Worm (Caenorhabditis elegans): ENCODE measurements around the gene C10C6.13.

C10C6.13 gene

ce11 chrIV:11489077-11489476 lies 19.5 kb upstream of the C10C6.13 start:
- TF ChIP-seq elt-1 (tag; optimal IDR thresholded peaks at IDR 0.05) (no peak), mdl-1 (tag; optimal IDR thresholded peaks at IDR 0.05) (no peak), nhr-23 (tag; optimal IDR thresholded peaks at IDR 0.05) (no peak), fos-1 (tag; optimal IDR thresholded peaks at IDR 0.05) (peak; percentile 73), egl-27 (tag; optimal IDR thresholded peaks at IDR 0.05) (no peak)

DNA sequence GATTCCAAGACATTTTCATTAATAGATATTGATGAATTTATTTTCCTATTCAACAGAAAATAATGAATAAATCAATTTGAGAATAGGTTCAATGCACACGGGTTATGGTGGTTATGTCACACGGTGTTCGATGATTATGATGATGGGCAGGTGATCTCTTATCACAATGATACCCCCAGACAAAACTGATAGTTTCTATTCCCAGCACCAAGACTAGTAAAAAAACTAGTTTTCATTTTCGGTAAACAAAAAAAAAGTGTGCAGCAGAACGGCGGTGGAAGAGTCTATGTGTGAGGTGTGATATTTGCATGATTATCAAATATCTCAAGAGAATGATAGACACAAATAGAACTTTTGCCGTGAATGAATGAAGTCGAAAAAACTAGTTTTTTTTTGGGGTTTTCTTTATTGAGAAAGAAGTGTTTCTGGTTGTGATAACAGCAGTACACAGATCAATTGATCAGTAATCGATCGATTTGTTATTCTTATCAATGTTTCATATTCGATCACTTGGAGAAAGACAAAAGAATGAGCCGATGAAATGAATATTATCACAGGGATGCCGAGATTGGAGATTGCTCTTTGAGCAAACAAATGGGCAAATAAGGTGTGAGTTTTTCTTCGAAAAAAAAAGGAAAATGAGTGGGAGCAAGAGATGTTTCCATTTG lies 18.5 kb upstream of the C10C6.13 start:
- TF ChIP-seq ztf-11 (tag; optimal IDR thresholded peaks at IDR 0.05) (no peak), sma-9 (GFP tag; optimal IDR thresholded peaks at IDR 0.05) (peak; percentile 3), sma-9 (tag; optimal IDR thresholded peaks at IDR 0.05) (no peak)

DNA sequence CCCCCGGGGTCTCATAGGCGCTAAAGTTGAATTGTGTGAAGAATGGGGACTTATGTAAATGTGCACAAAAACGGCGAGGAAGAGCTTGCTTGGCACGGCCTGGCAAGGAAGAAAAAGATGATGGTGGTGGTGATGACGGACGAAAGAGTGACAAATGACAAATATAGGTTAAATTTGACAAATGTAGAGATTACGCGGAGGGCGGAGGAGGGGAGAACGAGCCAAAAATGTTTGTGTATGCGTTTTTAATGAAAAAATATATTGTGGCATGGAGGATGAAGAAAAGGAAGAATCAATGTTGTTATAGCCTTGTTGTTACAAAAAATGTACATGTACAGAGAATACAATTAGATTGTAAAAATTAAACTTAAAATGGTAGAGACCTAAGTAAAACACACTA lies 17.3 kb upstream of the C10C6.13 start:
- TF ChIP-seq nhr-21 (tag; optimal IDR thresholded peaks at IDR 0.05) (no peak), mab-5 (tag; optimal IDR thresholded peaks at IDR 0.05) (peak; percentile 32)

DNA sequence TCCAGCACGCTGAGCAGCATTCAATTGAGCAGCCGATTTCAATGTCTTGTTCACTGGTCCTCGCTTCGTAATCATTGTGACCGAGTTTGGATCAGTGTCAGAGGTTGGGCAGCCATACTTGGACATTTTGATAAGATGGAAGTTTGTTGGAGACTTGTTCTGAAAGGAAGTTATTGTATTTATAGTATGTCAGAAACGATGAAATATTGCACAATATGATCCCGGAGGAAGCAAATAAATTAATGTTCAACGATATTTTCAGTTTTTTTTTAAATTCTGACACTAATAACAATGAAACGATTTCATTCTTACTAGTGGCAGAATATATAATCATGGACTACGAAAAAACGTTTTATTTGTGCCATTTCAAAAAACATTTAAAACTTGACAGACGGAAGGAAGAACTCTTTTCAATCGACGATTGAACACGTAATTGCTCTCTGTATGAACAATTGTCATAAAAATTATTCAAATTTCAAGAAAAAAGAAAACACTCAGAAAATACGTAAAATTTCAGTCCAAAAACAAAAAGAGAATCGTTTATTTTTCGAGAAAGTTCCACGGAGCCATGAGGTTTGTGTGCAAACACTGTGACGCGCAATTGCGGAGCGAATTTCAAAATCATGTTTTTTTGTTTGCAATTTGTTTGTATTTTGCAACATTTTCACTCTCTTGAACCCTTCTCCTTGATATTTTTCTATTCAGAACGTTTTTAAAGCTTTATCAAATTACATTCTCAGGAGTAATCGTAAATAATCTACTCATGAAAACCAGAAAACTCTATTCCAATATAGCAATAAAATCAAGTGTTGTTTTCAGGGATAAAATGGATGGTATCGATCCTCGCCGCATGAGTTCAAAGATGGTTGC lies 10.7 kb upstream of the C10C6.13 start, which contains the start of the genes mbf-1 and nse-4:
Gene mbf-1 (minus strand): TSS at position 343 of the 870 bp plus-strand sequence.
Gene nse-4 (plus strand): TSS at position 820 of the 870 bp plus-strand sequence.
- no peak for TF ChIP-seq mbf-1 (tag; optimal IDR thresholded peaks at IDR 0.05)
- TF ChIP-seq R02D3.7 (tag; optimal IDR thresholded peaks at IDR 0.05), result no peak
- TF ChIP-seq fos-1 (tag; optimal IDR thresholded peaks at IDR 0.05), result peak; percentile 56
- TF ChIP-seq ceh-16 (tag; optimal IDR thresholded peaks at IDR 0.05), result no peak
- TF ChIP-seq ztf-4 (tag; optimal IDR thresholded peaks at IDR 0.05), result peak; percentile 48
- TF ChIP-seq nhr-23 (tag; optimal IDR thresholded peaks at IDR 0.05), result no peak
- TF ChIP-seq snpc-4 (tag; optimal IDR thresholded peaks at IDR 0.05), result no peak
- TF ChIP-seq lin-11 (tag; optimal IDR thresholded peaks at IDR 0.05), result no peak
- no peak for TF ChIP-seq nhr-12 (tag; optimal IDR thresholded peaks at IDR 0.05)
- peak; percentile 20 for TF ChIP-seq sem-4 (tag; optimal IDR thresholded peaks at IDR 0.05)
- no peak for TF ChIP-seq nhr-237 (tag; optimal IDR thresholded peaks at IDR 0.05)
- peak; percentile 7 for TF ChIP-seq nhr-21 (tag; optimal IDR thresholded peaks at IDR 0.05)
- TF ChIP-seq lsy-2 (tag; optimal IDR thresholded peaks at IDR 0.05), result peak; percentile 59 to 80
- no peak for TF ChIP-seq lin-39 (tag; optimal IDR thresholded peaks at IDR 0.05)
- TF ChIP-seq mdl-1 (tag; optimal IDR thresholded peaks at IDR 0.05), result no peak
- TF ChIP-seq dmd-4 (tag; optimal IDR thresholded peaks at IDR 0.05), result no peak
- peak; percentile 67 for TF ChIP-seq ama-1 (optimal IDR thresholded peaks at IDR 0.05)
- peak; percentile 56 for TF ChIP-seq sma-3 (GFP tag; optimal IDR thresholded peaks at IDR 0.05)
- TF ChIP-seq mab-5 (tag; optimal IDR thresholded peaks at IDR 0.05), result no peak
- no peak for TF ChIP-seq Y55F3AM.14 (GFP tag; optimal IDR thresholded peaks at IDR 0.05)
- peak; percentile 12 for TF ChIP-seq skn-1 (tag; optimal IDR thresholded peaks at IDR 0.05)
- no peak for TF ChIP-seq ceh-82 (tag; optimal IDR thresholded peaks at IDR 0.05)
- no peak for TF ChIP-seq egl-27 (tag; optimal IDR thresholded peaks at IDR 0.05)
- TF ChIP-seq nhr-77 (tag; optimal IDR thresholded peaks at IDR 0.05), result no peak
- no peak for TF ChIP-seq ztf-11 (tag; optimal IDR thresholded peaks at IDR 0.05)
- peak; percentile 82 for TF ChIP-seq crh-2 (tag; optimal IDR thresholded peaks at IDR 0.05)
- TF ChIP-seq gmeb-1 (tag; optimal IDR thresholded peaks at IDR 0.05), result peak; percentile 76
- TF ChIP-seq blmp-1 (tag; optimal IDR thresholded peaks at IDR 0.05; ENCODE audit: insufficient read depth), result no peak
- peak; percentile 94 for TF ChIP-seq C34F6.9 (tag; optimal IDR thresholded peaks at IDR 0.05)
- no peak for TF ChIP-seq ZK546.5 (tag; optimal IDR thresholded peaks at IDR 0.05)
- peak; percentile 35 for TF ChIP-seq sma-9 (GFP tag; optimal IDR thresholded peaks at IDR 0.05)
- no peak for TF ChIP-seq sma-9 (tag; optimal IDR thresholded peaks at IDR 0.05)
- TF ChIP-seq nhr-129 (tag; optimal IDR thresholded peaks at IDR 0.05), result peak; percentile 65
- TF ChIP-seq aly-2 (tag; optimal IDR thresholded peaks at IDR 0.05), result no peak
- no peak for TF ChIP-seq elt-1 (tag; optimal IDR thresholded peaks at IDR 0.05)
- peak; percentile 71 for TF ChIP-seq unc-55 (GFP tag; optimal IDR thresholded peaks at IDR 0.05)
- no peak for TF ChIP-seq unc-62 (GFP tag; optimal IDR thresholded peaks at IDR 0.05)
- no peak for TF ChIP-seq nhr-6 (tag; optimal IDR thresholded peaks at IDR 0.05)
- TF ChIP-seq nhr-25 (tag; optimal IDR thresholded peaks at IDR 0.05), result peak; percentile 39
- TF ChIP-seq ztf-1 (GFP tag; conservative IDR thresholded peaks at IDR 0.05), result no peak
- TF ChIP-seq F13H6.1 (tag; optimal IDR thresholded peaks at IDR 0.05), result peak; percentile 23
- no peak for TF ChIP-seq nhr-11 (tag; optimal IDR thresholded peaks at IDR 0.05)
- no peak for TF ChIP-seq alr-1 (tag; optimal IDR thresholded peaks at IDR 0.05)
- TF ChIP-seq nhr-10 (tag; optimal IDR thresholded peaks at IDR 0.05), result no peak
- TF ChIP-seq lin-13 (GFP tag; optimal IDR thresholded peaks at IDR 0.05), result peak; percentile 47

Measured in whole organism, L2 larva.